Worm (Caenorhabditis elegans): Measurements from ENCODE around the gene kbp-3.

DNA sequence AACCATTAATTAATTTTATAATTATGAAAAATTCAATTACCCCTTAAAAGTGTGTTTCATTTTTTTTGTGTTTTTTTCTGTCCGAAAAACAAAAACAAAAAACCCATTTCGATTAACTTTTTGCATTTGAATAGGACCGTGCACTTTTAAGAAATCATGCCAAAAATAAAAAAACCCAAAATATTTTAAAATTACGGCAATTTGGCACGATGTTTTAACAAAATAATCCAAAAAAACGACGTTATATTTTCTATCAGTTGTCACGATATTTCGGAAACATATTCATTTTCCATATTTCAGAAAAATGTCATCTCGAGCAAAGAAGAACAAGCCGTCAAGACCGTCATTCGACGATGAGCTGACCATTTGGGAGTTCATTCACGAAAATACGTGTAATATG is 28.2 kb downstream of the kbp-3 start, which contains the start of gene tebp-1:
- TF ChIP-seq tra-4 (tag; optimal IDR thresholded peaks at IDR 0.05) (no peak), ama-1 (optimal IDR thresholded peaks at IDR 0.05) (no peak), flt-1 (GFP tag; IDR thresholded peaks at IDR 0.05) (no peak), hmg-4 (GFP tag; optimal IDR thresholded peaks at IDR 0.05) (no peak), tbx-11 (GFP tag; IDR thresholded peaks at IDR 0.05) (no peak), aly-1 (tag; optimal IDR thresholded peaks at IDR 0.05) (no peak), hnd-1 (tag; optimal IDR thresholded peaks at IDR 0.05) (no peak)

All from whole organism, early embryonic.